Worm (Caenorhabditis elegans): Measurements from ENCODE around the gene fbxa-60.

fbxa-60 gene

ce11 chrIII:938569-938968 is 7.5 kb downstream of the fbxa-60 start, which contains the start of gene fbxa-22:
Gene fbxa-22 (plus strand): TSS chrIII:938869.
- no peak for TF ChIP-seq ceh-6 (GFP tag; optimal IDR thresholded peaks at IDR 0.05)
- no peak for TF ChIP-seq sox-2 (GFP tag; IDR thresholded peaks at IDR 0.05)
- no peak for TF ChIP-seq ceh-19 (GFP tag; optimal IDR thresholded peaks at IDR 0.05)
- TF ChIP-seq ceh-18 (tag; optimal IDR thresholded peaks at IDR 0.05): no peak
- no peak for TF ChIP-seq pha-4 (tag; optimal IDR thresholded peaks at IDR 0.05)
- no peak for TF ChIP-seq elt-2 (tag; optimal IDR thresholded peaks at IDR 0.05)
- TF ChIP-seq unc-3 (GFP tag; conservative IDR thresholded peaks at IDR 0.05): no peak
- no peak for TF ChIP-seq unc-3 (tag; optimal IDR thresholded peaks at IDR 0.05)
- TF ChIP-seq sdc-2 (tag; optimal IDR thresholded peaks at IDR 0.05): no peak
- no peak for TF ChIP-seq nhr-11 (tag; optimal IDR thresholded peaks at IDR 0.05)

ce11 chrIII:937961-938360 is 8.1 kb downstream of the fbxa-60 start, which contains the start of gene fbxa-56:
Gene fbxa-56 (minus strand): TSS chrIII:938061.
- TF ChIP-seq hlh-15 (tag; optimal IDR thresholded peaks at IDR 0.05) (no peak), elt-4 (tag; optimal IDR thresholded peaks at IDR 0.05) (no peak), odd-2 (tag; optimal IDR thresholded peaks at IDR 0.05) (no peak), pax-1 (tag; optimal IDR thresholded peaks at IDR 0.05) (no peak), Y22D7AL.16 (tag; optimal IDR thresholded peaks at IDR 0.05) (no peak), gmeb-2 (tag; optimal IDR thresholded peaks at IDR 0.05) (no peak), ceh-24 (tag; optimal IDR thresholded peaks at IDR 0.05) (no peak), nhr-232 (tag; optimal IDR thresholded peaks at IDR 0.05) (no peak), ceh-45 (GFP tag; IDR thresholded peaks at IDR 0.05) (no peak), unc-86 (tag; optimal IDR thresholded peaks at IDR 0.05) (no peak), ets-4 (tag; optimal IDR thresholded peaks at IDR 0.05) (no peak), hlh-30 (tag; optimal IDR thresholded peaks at IDR 0.05; ENCODE audit: insufficient read depth) (no peak), che-1 (tag; optimal IDR thresholded peaks at IDR 0.05) (no peak)

DNA sequence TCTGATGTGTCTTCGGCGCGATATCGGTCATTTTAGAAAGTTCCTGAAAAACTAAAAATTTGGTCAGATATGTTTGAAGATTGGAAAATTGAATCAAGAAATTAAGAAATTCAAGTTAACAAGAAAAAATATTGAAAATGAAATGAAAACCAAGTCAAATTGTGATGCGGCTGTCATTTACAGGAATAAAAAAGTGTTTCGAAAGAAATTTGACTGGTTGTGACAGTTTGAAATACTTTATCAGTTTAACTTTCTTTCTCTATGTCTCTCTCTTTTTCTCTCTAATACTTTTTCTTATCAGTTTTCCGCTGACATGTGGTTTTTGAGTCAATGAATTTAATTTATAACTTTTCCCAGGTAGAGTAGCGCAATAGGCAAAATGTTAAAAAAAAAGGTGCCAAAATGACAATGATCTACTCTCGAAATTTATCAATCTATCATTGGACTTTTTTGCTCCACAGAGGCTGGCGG is 10.0 kb downstream of the fbxa-60 start, which contains the start of gene fbxa-55:
TSS of gene fbxa-55 (minus strand) at position 51 of the 471 bp plus-strand sequence.
- TF ChIP-seq nhr-11 (tag; optimal IDR thresholded peaks at IDR 0.05) (no peak), pag-3 (tag; optimal IDR thresholded peaks at IDR 0.05; ENCODE audit: borderline replicate concordance) (no peak), ceh-6 (GFP tag; optimal IDR thresholded peaks at IDR 0.05) (no peak), ama-1 (optimal IDR thresholded peaks at IDR 0.05) (no peak), ceh-24 (tag; optimal IDR thresholded peaks at IDR 0.05) (no peak), madf-2 (tag; optimal IDR thresholded peaks at IDR 0.05) (no peak), hlh-13 (GFP tag; optimal IDR thresholded peaks at IDR 0.05) (no peak), pros-1 (tag; optimal IDR thresholded peaks at IDR 0.05) (no peak), fax-1 (tag; optimal IDR thresholded peaks at IDR 0.05) (no peak), sdc-2 (tag; optimal IDR thresholded peaks at IDR 0.05) (no peak), odd-2 (tag; optimal IDR thresholded peaks at IDR 0.05) (no peak), dve-1 (tag; optimal IDR thresholded peaks at IDR 0.05) (no peak), mec-3 (tag; optimal IDR thresholded peaks at IDR 0.05; ENCODE audit: borderline replicate concordance) (no peak)

DNA sequence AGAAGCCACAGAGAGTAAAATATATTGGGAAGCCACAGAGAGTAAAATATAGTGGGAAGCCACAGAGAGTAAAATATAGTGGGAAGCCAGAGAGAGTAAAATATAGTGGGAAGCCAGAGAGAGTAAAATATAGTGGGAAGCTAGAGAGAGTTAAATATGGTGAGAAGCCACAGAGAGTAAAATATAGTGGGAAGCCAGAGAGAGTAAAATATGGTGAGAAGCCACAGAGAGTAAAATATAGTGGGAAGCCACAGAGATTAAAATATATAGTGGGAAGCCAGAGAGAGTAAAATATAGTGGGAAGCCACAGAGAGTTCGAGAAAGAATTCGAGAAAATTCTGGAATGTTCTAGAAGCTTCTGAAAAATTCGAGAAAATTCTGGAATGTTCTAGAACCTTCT is 14.7 kb downstream of the fbxa-60 start:
- TF ChIP-seq fax-1 (tag; optimal IDR thresholded peaks at IDR 0.05): peak; percentile 79
- TF ChIP-seq eyg-1 (tag; optimal IDR thresholded peaks at IDR 0.05): peak; percentile 57
- peak; percentile 81 for TF ChIP-seq ceh-31 (tag; optimal IDR thresholded peaks at IDR 0.05)
- TF ChIP-seq ceh-14 (tag; optimal IDR thresholded peaks at IDR 0.05): peak; percentile 83
- peak; percentile 35 for TF ChIP-seq unc-86 (tag; optimal IDR thresholded peaks at IDR 0.05)
- peak; percentile 90 for TF ChIP-seq fkh-6 (tag; optimal IDR thresholded peaks at IDR 0.05)
- peak; percentile 76 for TF ChIP-seq mec-3 (tag; optimal IDR thresholded peaks at IDR 0.05; ENCODE audit: borderline replicate concordance)
- peak; percentile 76 for TF ChIP-seq C08G9.2 (tag; optimal IDR thresholded peaks at IDR 0.05)
- peak; percentile 18 for TF ChIP-seq pha-2 (tag; optimal IDR thresholded peaks at IDR 0.05)
- peak; percentile 97 for TF ChIP-seq elt-4 (tag; optimal IDR thresholded peaks at IDR 0.05)
- peak; percentile 34 for TF ChIP-seq zip-5 (tag; optimal IDR thresholded peaks at IDR 0.05)
- peak; percentile 84 for TF ChIP-seq K02D7.2 (tag; optimal IDR thresholded peaks at IDR 0.05)
- peak; percentile 34 for TF ChIP-seq ceh-18 (tag; optimal IDR thresholded peaks at IDR 0.05)
- peak; percentile 12 for TF ChIP-seq ceh-24 (tag; optimal IDR thresholded peaks at IDR 0.05)
- TF ChIP-seq sdc-2 (tag; optimal IDR thresholded peaks at IDR 0.05): peak; percentile 72
- peak; percentile 96 for TF ChIP-seq pqm-1 (tag; optimal IDR thresholded peaks at IDR 0.05)
- TF ChIP-seq ttx-3 (tag; optimal IDR thresholded peaks at IDR 0.05): peak; percentile 41
- TF ChIP-seq unc-42 (tag; optimal IDR thresholded peaks at IDR 0.05): peak; percentile 67
- TF ChIP-seq C38D4.7 (GFP tag; optimal IDR thresholded peaks at IDR 0.05): peak; percentile 66
- TF ChIP-seq tbx-2 (tag; optimal IDR thresholded peaks at IDR 0.05): peak; percentile 97
- TF ChIP-seq lin-11 (tag; optimal IDR thresholded peaks at IDR 0.05): peak; percentile 94
- TF ChIP-seq hlh-13 (GFP tag; optimal IDR thresholded peaks at IDR 0.05): peak; percentile 95
- TF ChIP-seq pat-9 (tag; optimal IDR thresholded peaks at IDR 0.05): peak; percentile 89
- TF ChIP-seq rnt-1 (tag; optimal IDR thresholded peaks at IDR 0.05): peak; percentile 65

Measured in whole organism, late embryonic.